Worm (Caenorhabditis elegans): Measurements from ENCODE around the gene C16A3.6.

DNA sequence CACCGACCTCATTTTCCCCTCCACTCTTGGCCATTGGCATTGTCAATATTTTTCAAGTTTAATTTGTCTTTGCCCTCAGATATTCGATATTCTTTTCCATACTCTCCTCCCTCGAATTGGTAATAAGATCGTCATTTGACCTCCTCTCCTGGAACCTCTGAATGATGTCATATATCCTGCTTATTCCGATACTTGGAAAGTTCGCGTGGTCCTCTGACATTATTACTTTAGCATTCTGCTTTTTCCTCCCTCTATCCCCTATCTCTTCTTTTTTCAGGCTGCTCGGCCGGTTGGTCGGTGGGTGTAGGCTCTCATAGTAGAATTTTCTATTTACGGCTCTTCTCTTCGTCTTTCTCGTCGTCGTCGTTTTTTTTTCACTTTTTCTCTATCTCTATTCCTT lies 26.6 kb upstream of the C16A3.6 start:
- no peak for TF ChIP-seq nhr-237 (tag; optimal IDR thresholded peaks at IDR 0.05)
- peak; percentile 27 for TF ChIP-seq ama-1 (optimal IDR thresholded peaks at IDR 0.05)
- no peak for TF ChIP-seq ceh-16 (tag; optimal IDR thresholded peaks at IDR 0.05)
- no peak for TF ChIP-seq ztf-11 (tag; optimal IDR thresholded peaks at IDR 0.05)
- no peak for TF ChIP-seq nhr-77 (tag; optimal IDR thresholded peaks at IDR 0.05)
